Worm (Caenorhabditis elegans): ENCODE data around the gene nas-31.

DNA sequence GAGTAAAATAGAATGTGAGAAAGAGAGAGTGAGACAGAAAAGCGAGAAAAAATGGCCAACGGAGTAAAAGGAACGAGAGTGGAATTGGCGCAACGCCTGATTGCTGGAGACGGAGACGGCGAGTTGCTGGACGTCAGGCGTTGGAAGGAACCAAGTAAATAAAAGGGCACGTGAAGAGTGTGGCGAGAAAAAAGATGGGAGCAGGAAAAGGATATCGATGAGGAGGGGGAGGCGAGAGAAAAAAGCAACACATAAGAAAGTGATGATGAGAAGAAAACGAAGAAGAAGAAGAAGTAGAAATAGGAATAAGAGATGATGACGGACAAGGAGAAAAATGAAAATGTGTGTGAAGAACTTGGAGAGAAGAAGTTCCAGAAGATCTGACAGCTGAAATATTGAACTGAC lies 50.2 kb downstream of the nas-31 start:
- TF ChIP-seq lin-13 (GFP tag; optimal IDR thresholded peaks at IDR 0.05) (peak; percentile 66), Y55F3AM.14 (GFP tag; optimal IDR thresholded peaks at IDR 0.05) (peak; percentile 99), snpc-4 (tag; optimal IDR thresholded peaks at IDR 0.05) (peak; percentile 50), nhr-77 (tag; optimal IDR thresholded peaks at IDR 0.05) (no peak), ama-1 (optimal IDR thresholded peaks at IDR 0.05) (no peak), ztf-11 (tag; optimal IDR thresholded peaks at IDR 0.05) (no peak), elt-3 (tag; optimal IDR thresholded peaks at IDR 0.05) (no peak)

All from whole organism, L2 larva.